Worm (Caenorhabditis elegans): ENCODE data around the gene sre-3.

sre-3 gene

ce11 chrII:7341572-7342303 lies 43.8 kb upstream of the sre-3 start:
- TF ChIP-seq hlh-1 (tag; optimal IDR thresholded peaks at IDR 0.05): no peak
- TF ChIP-seq snpc-4 (tag; optimal IDR thresholded peaks at IDR 0.05): no peak
- no peak for TF ChIP-seq zip-8 (tag; optimal IDR thresholded peaks at IDR 0.05)
- TF ChIP-seq ham-2 (GFP tag; optimal IDR thresholded peaks at IDR 0.05): no peak
- TF ChIP-seq tbx-8 (GFP tag; optimal IDR thresholded peaks at IDR 0.05): no peak
- no peak for TF ChIP-seq lin-32 (GFP tag; optimal IDR thresholded peaks at IDR 0.05)
- TF ChIP-seq sem-2 (GFP tag; optimal IDR thresholded peaks at IDR 0.05): no peak
- no peak for TF ChIP-seq unc-39 (tag; optimal IDR thresholded peaks at IDR 0.05)
- TF ChIP-seq ceh-43 (GFP tag; optimal IDR thresholded peaks at IDR 0.05): no peak
- TF ChIP-seq bed-3 (GFP tag; optimal IDR thresholded peaks at IDR 0.05): no peak
- TF ChIP-seq ceh-83 (GFP tag; optimal IDR thresholded peaks at IDR 0.05): no peak
- TF ChIP-seq ces-1 (GFP tag; optimal IDR thresholded peaks at IDR 0.05): no peak
- no peak for TF ChIP-seq lsy-2 (tag; optimal IDR thresholded peaks at IDR 0.05)
- TF ChIP-seq cnd-1 (tag; optimal IDR thresholded peaks at IDR 0.05): no peak
- TF ChIP-seq nhr-2 (tag; optimal IDR thresholded peaks at IDR 0.05): no peak
- TF ChIP-seq nhr-76 (tag; optimal IDR thresholded peaks at IDR 0.05): no peak
- no peak for TF ChIP-seq elt-1 (tag; optimal IDR thresholded peaks at IDR 0.05; ENCODE audit: borderline replicate concordance, insufficient read depth)
- TF ChIP-seq unc-62 (GFP tag; optimal IDR thresholded peaks at IDR 0.05): no peak
- no peak for TF ChIP-seq lin-13 (tag; optimal IDR thresholded peaks at IDR 0.05)

- TF ChIP-seq elt-3 (tag; optimal IDR thresholded peaks at IDR 0.05): no peak
- TF ChIP-seq unc-62 (GFP tag; optimal IDR thresholded peaks at IDR 0.05): no peak
- no peak for TF ChIP-seq mab-5 (tag; optimal IDR thresholded peaks at IDR 0.05)
These were observed 42.7 kb upstream of the sre-3 start for ce11 chrII:7342884-7343283.

DNA sequence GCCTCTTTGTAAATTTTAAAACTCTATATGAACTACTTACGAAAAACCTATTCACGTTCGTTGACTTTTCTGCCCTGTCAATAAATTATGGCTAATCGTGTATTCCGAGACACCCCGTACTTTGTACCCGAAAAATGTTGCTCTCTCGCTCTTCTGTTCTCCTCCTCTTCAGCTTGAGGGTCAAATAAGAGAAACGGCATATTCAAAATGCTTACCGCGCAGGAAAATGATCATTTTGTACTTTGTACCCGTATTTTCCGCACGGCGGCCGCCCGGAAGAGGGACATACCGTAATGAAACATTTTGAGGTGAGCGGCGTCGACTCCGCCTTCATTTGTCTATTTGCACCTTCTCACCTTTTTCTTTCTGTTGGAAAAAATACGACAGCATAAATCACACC lies 41.9 kb upstream of the sre-3 start:
- TF ChIP-seq ceh-83 (GFP tag; optimal IDR thresholded peaks at IDR 0.05) (no peak), pha-4 (tag; optimal IDR thresholded peaks at IDR 0.05) (peak; percentile 70), ham-2 (GFP tag; optimal IDR thresholded peaks at IDR 0.05) (peak; percentile 56), bed-3 (GFP tag; optimal IDR thresholded peaks at IDR 0.05) (no peak), hlh-1 (tag; optimal IDR thresholded peaks at IDR 0.05) (no peak)

ce11 chrII:7345858-7346257 lies 39.7 kb upstream of the sre-3 start:
- TF ChIP-seq mab-5 (tag; optimal IDR thresholded peaks at IDR 0.05) (no peak), nhr-12 (tag; optimal IDR thresholded peaks at IDR 0.05) (no peak), ham-2 (GFP tag; optimal IDR thresholded peaks at IDR 0.05) (no peak), nhr-237 (tag; optimal IDR thresholded peaks at IDR 0.05) (no peak), lsy-2 (tag; optimal IDR thresholded peaks at IDR 0.05) (no peak), cnd-1 (tag; optimal IDR thresholded peaks at IDR 0.05) (no peak), nhr-2 (tag; optimal IDR thresholded peaks at IDR 0.05) (no peak), ztf-11 (tag; optimal IDR thresholded peaks at IDR 0.05) (no peak), elt-3 (tag; optimal IDR thresholded peaks at IDR 0.05) (no peak), nhr-76 (tag; optimal IDR thresholded peaks at IDR 0.05) (no peak), unc-39 (tag; optimal IDR thresholded peaks at IDR 0.05) (no peak), bed-3 (GFP tag; optimal IDR thresholded peaks at IDR 0.05) (no peak), tbx-8 (GFP tag; optimal IDR thresholded peaks at IDR 0.05) (no peak), nhr-28 (tag; optimal IDR thresholded peaks at IDR 0.05) (no peak), ceh-43 (GFP tag; optimal IDR thresholded peaks at IDR 0.05) (no peak), mls-2 (tag; optimal IDR thresholded peaks at IDR 0.05) (no peak), flh-1 (GFP tag; optimal IDR thresholded peaks at IDR 0.05) (no peak), lin-13 (tag; optimal IDR thresholded peaks at IDR 0.05) (no peak), unc-120 (tag; optimal IDR thresholded peaks at IDR 0.05; ENCODE audit: poor library complexity, severe bottlenecking) (no peak), ces-1 (GFP tag; optimal IDR thresholded peaks at IDR 0.05) (no peak)

DNA sequence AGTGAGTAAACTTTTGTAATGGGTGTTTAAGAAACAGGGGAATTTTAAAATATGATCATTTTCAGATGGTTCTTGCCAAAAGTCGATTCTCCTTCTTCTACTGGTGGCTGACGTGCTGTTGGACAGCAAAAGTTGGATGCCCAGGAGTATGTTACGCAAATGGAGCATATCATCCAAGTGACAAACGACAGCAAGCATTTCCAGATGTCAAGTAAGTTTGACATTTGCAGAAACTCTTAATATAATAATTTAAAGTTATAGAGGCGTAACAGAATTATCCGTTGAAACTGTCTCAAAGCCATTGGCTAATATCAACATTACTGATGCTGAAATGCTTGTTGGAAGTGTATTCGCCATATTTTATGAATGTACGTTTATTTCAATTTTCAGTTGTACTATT lies 37.5 kb upstream of the sre-3 start:
- TF ChIP-seq mab-5 (tag; optimal IDR thresholded peaks at IDR 0.05): no peak
- TF ChIP-seq bed-3 (GFP tag; optimal IDR thresholded peaks at IDR 0.05): no peak
- TF ChIP-seq drap-1 (GFP tag; optimal IDR thresholded peaks at IDR 0.05): no peak
- no peak for TF ChIP-seq lin-13 (tag; optimal IDR thresholded peaks at IDR 0.05)
- TF ChIP-seq ces-1 (GFP tag; optimal IDR thresholded peaks at IDR 0.05): no peak
- TF ChIP-seq ceh-39 (tag; optimal IDR thresholded peaks at IDR 0.05): no peak
- TF ChIP-seq ham-2 (GFP tag; optimal IDR thresholded peaks at IDR 0.05): no peak
- no peak for TF ChIP-seq nhr-28 (tag; optimal IDR thresholded peaks at IDR 0.05)
- TF ChIP-seq zip-8 (tag; optimal IDR thresholded peaks at IDR 0.05): no peak

Measured in whole organism, mixed stage, embryonic.